Worm (Caenorhabditis elegans): ENCODE data around the gene F40E12.1.

DNA sequence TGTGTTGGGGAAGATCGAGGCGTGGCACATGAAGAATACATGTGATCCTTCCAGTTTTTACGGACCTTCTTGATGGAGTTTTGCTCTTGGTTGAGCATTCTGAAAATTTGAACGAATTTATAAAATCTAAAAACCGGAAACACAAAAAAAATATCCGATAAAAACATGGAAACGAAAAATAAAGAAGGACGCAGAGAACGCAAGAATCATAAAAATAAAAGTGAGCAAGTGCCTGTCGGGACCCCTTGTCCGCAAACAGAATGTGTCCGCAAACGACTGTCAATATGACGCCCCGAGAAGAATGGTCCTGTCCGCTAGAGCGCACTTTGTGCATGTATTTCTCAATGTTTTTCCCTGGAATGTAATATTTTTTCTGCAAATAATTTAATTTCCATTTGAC is 7.8 kb upstream of the F40E12.1 start, which contains the start of gene Y49F6A.5:
- TF ChIP-seq him-1 (tag; optimal IDR thresholded peaks at IDR 0.05) (no peak), dao-5 (tag; optimal IDR thresholded peaks at IDR 0.05) (no peak), W03F9.2 (tag; optimal IDR thresholded peaks at IDR 0.05) (no peak)

Data from whole organism, L4/young adult.